Worm (Caenorhabditis elegans): ENCODE results near the gene ZK418.7.

DNA sequence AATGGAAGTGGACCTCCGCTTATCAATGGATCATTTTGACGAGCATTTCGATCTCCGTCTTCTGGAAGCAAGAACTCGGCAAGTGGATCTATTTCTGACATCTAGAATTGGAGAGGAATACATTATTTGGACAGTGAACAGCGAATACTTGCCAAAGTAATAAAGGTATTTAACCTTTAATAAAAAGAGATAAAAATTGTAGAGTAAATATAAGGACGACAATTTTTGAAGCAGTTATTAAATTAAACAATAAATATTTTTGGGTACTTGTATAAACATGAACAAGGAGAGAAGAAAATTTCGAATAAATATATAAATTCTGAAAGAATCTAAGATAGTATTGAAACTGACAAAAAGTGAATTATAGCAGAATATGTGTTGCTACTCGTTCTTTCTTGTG, 8.1 kb downstream of the ZK418.7 start, which contains the start of gene lin-37:
- no peak for TF ChIP-seq him-1 (tag; optimal IDR thresholded peaks at IDR 0.05)
- no peak for TF ChIP-seq W03F9.2 (tag; optimal IDR thresholded peaks at IDR 0.05)

Data from whole organism, L4/young adult.